Worm (Caenorhabditis elegans) whole organism, early embryonic: ENCODE data around the gene F09B9.4.

Experiments
- B0310.2 ChIP-seq: sonication (generic microtip); optimal IDR thresholded peaks from 2 replicates; lab custom pipeline; 2016; ENCODE audit warnings: mild to moderate bottlenecking, missing genetic modification characterization, missing compliant biosample characterization
- F13C5.2 ChIP-seq: sonication (generic microtip); optimal IDR thresholded peaks from 2 replicates; lab custom pipeline; 2017; ENCODE audit warnings: mild to moderate bottlenecking, missing genetic modification characterization, inconsistent platforms, missing compliant biosample characterization
- aly-1 ChIP-seq: sonication (generic microtip); optimal IDR thresholded peaks from 2 replicates; lab custom pipeline; 2016; ENCODE audit warnings: missing genetic modification characterization, missing compliant biosample characterization
- ama-1 ChIP-seq: fragments of 150-350 bp; optimal IDR thresholded peaks from 2 replicates; lab custom pipeline; 2014
- ceh-13 ChIP-seq: fragments of 200-800 bp; sonication (Bioruptor generic); optimal IDR thresholded peaks from 2 replicates; lab custom pipeline; 2018; ENCODE audit warnings: mild to moderate bottlenecking, missing genetic modification characterization, missing compliant biosample characterization
- ceh-36 ChIP-seq: sonication (generic microtip); optimal IDR thresholded peaks from 2 replicates; lab custom pipeline; 2016; ENCODE audit warnings: missing genetic modification characterization, inconsistent platforms, missing compliant biosample characterization
- ets-7 ChIP-seq: sonication (generic microtip); optimal IDR thresholded peaks from 2 replicates; lab custom pipeline; 2016; ENCODE audit warnings: missing genotype, missing genetic modification characterization, missing compliant biosample characterization
- flt-1 ChIP-seq: fragments of 200-800 bp; sonication (Bioruptor generic); IDR thresholded peaks from 2 replicates; pipeline ENCODE4 v1.3.6; 2022; ENCODE audit warnings: missing genetic modification characterization, missing compliant biosample characterization
- hmbx-1 ChIP-seq: sonication (generic microtip); optimal IDR thresholded peaks from 2 replicates; lab custom pipeline; 2016; ENCODE audit warnings: mild to moderate bottlenecking, missing genetic modification characterization, missing compliant biosample characterization
- hmg-4 ChIP-seq: fragments of 200-800 bp; sonication (Bioruptor generic); optimal IDR thresholded peaks from 2 replicates; lab custom pipeline; 2018; ENCODE audit warnings: mild to moderate bottlenecking, missing genetic modification characterization, missing compliant biosample characterization
- hnd-1 ChIP-seq: sonication (generic microtip); optimal IDR thresholded peaks from 2 replicates; lab custom pipeline; 2016; ENCODE audit warnings: missing genetic modification characterization, missing compliant biosample characterization
- pes-1 ChIP-seq: fragments of 200-800 bp; sonication (Bioruptor generic); IDR thresholded peaks from 2 replicates; pipeline ENCODE4 v1.3.6; 2022; ENCODE audit warnings: missing genetic modification reagents, missing genetic modification characterization, missing compliant biosample characterization
- scrt-1 ChIP-seq: fragments of 200-800 bp; sonication (Bioruptor generic); IDR thresholded peaks from 2 replicates; pipeline ENCODE4 v1.3.6; 2022; ENCODE audit warnings: missing genetic modification characterization, missing compliant biosample characterization
- sea-1 ChIP-seq: fragments of 200-800 bp; sonication (Bioruptor generic); conservative IDR thresholded peaks from 2 replicates; pipeline ENCODE4 v1.3.6; 2022; ENCODE audit warnings: missing genetic modification characterization, missing compliant biosample characterization
- tbx-11 ChIP-seq: fragments of 200-800 bp; sonication (Bioruptor generic); IDR thresholded peaks from 2 replicates; pipeline ENCODE4 v1.3.6; 2022; ENCODE audit warnings: missing genetic modification characterization, missing compliant biosample characterization
- tbx-37 ChIP-seq: fragments of 200-800 bp; sonication (Bioruptor generic); conservative IDR thresholded peaks from 2 replicates; pipeline ENCODE4 v1.3.6; 2022; ENCODE audit warnings: missing genetic modification reagents, missing genetic modification characterization, missing compliant biosample characterization
- tra-4 ChIP-seq: sonication (generic microtip); optimal IDR thresholded peaks from 2 replicates; lab custom pipeline; 2017; ENCODE audit warnings: missing genetic modification characterization, missing compliant biosample characterization

Gene F09B9.4

ce11 chrX:10205321-10205720 lies 44.9 kb downstream of the F09B9.4 start, which contains the start of gene sex-1:
sex-1 (minus strand) TSS chrX:10205421.
- TF ChIP-seq F13C5.2 (no peak), tra-4 (tag; lab: Kevin White, UChicago) (no peak), ets-7 (tag; lab: Kevin White, UChicago) (no peak), hmg-4 (GFP tag; lab: Kevin White, UChicago) (no peak), hmbx-1 (tag; lab: Kevin White, UChicago) (no peak), tbx-11 (GFP tag; lab: Robert Waterston, UW) (no peak), ceh-13 (no peak), flt-1 (GFP tag; lab: Robert Waterston, UW) (no peak), ama-1 (no peak)

- TF ChIP-seq tbx-11 (GFP tag; lab: Robert Waterston, UW) (no peak), pes-1 (GFP tag; lab: Robert Waterston, UW) (no peak), aly-1 (tag; lab: Kevin White, UChicago) (no peak), scrt-1 (GFP tag; lab: Robert Waterston, UW) (no peak), flt-1 (GFP tag; lab: Robert Waterston, UW) (no peak), B0310.2 (tag; lab: Kevin White, UChicago) (no peak), ama-1 (no peak), tra-4 (tag; lab: Kevin White, UChicago) (no peak), sea-1 (GFP tag; lab: Robert Waterston, UW) (no peak), ets-7 (tag; lab: Kevin White, UChicago) (no peak), ceh-36 (tag; lab: Kevin White, UChicago) (no peak), hnd-1 (no peak), tbx-37 (GFP tag; lab: Robert Waterston, UW) (no peak), hmg-4 (GFP tag; lab: Kevin White, UChicago) (no peak), hmbx-1 (tag; lab: Kevin White, UChicago) (no peak), ceh-13 (no peak), F13C5.2 (no peak)
Observed at ce11 chrX:10206008-10206407, 45.6 kb downstream of the F09B9.4 start.

- no peak for TF ChIP-seq tbx-37 (GFP tag; lab: Robert Waterston, UW)
- no peak for TF ChIP-seq F13C5.2
- TF ChIP-seq tra-4 (tag; lab: Kevin White, UChicago): no peak
- TF ChIP-seq hnd-1: no peak
- TF ChIP-seq ama-1: no peak
- no peak for TF ChIP-seq aly-1 (tag; lab: Kevin White, UChicago)
- TF ChIP-seq hmbx-1 (tag; lab: Kevin White, UChicago): no peak
- TF ChIP-seq ceh-13: no peak
- no peak for TF ChIP-seq scrt-1 (GFP tag; lab: Robert Waterston, UW)
- TF ChIP-seq flt-1 (GFP tag; lab: Robert Waterston, UW): no peak
- TF ChIP-seq hmg-4 (GFP tag; lab: Kevin White, UChicago): no peak
- TF ChIP-seq sea-1 (GFP tag; lab: Robert Waterston, UW): no peak
- no peak for TF ChIP-seq B0310.2 (tag; lab: Kevin White, UChicago)
- TF ChIP-seq ceh-36 (tag; lab: Kevin White, UChicago): no peak
- no peak for TF ChIP-seq tbx-11 (GFP tag; lab: Robert Waterston, UW)
- TF ChIP-seq pes-1 (GFP tag; lab: Robert Waterston, UW): no peak
Observed at ce11 chrX:10208481-10208880, 48.1 kb downstream of the F09B9.4 start.
